Fruit fly (Drosophila melanogaster): ENCODE data around the gene amx.

Gene amx

DNA sequence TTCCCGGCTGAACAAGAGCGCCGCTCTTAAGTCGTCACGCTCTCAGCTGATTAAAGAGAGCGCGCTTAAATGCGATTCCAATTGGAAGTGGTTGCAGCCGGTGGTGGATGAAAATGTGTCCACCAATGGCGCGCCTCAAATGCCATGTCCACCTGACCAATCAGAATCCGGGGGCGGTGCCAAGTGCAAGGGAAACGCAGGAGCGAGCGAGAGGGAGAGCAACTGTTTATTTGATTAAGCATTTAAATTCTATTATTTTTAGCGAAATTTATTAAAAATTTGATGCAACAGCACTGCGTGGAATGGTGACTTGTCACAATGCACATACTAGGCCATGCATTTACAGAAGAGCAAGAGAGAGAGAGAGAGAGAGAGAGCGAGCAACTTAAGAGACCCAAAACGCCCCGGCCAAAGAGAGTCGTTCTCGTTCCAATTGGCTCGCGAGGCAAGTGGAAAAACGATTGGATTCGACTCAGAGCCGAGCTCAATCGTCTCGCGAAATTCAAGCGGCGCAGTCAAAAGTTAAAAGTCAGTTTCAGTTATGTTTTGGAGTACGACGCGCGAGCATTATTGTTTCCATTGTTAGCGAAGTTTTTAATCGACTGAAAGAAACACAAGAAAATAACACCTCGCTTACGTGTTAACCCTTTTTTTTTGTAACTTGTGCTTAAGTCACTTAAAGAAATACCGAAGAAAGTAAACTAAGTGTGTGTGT, 37.0 kb upstream of the amx start, which contains the start of gene lz (continued):
- TF ChIP-seq Eip74EF (GFP tag; optimal IDR thresholded peaks at IDR 0.05) (no peak), pfk (GFP tag; optimal IDR thresholded peaks at IDR 0.05) (no peak), Deaf1 (tag; optimal IDR thresholded peaks at IDR 0.05) (peak; percentile 86), nerfin-2 (GFP tag; IDR thresholded peaks at IDR 0.05; ENCODE audit: partially characterized antibody) (no peak), CG7372 (GFP tag; IDR thresholded peaks at IDR 0.05) (no peak), CG6854 (GFP tag; optimal IDR thresholded peaks at IDR 0.05) (no peak), Atf6 (GFP tag; IDR thresholded peaks at IDR 0.05) (no peak), toy (GFP tag; IDR thresholded peaks at IDR 0.05) (no peak), CG11696 (GFP tag; IDR thresholded peaks at IDR 0.05) (no peak), az2 (GFP tag; optimal IDR thresholded peaks at IDR 0.05) (no peak), oc (tag; optimal IDR thresholded peaks at IDR 0.05) (no peak), Meics (GFP tag; optimal IDR thresholded peaks at IDR 0.05) (no peak), Optix (GFP tag; IDR thresholded peaks at IDR 0.05) (no peak), so (GFP tag; IDR thresholded peaks at IDR 0.05) (no peak), stc (GFP tag; IDR thresholded peaks at IDR 0.05) (no peak), CG10321 (GFP tag; IDR thresholded peaks at IDR 0.05) (no peak), Awh (GFP tag; IDR thresholded peaks at IDR 0.05) (no peak), chinmo (GFP tag; IDR thresholded peaks at IDR 0.05; ENCODE audit: partially characterized antibody) (0 out of 4 replicates have a peak, but pooled peaks have one; percentile 52), CG4360 (GFP tag; IDR thresholded peaks at IDR 0.05) (no peak), z (GFP tag; IDR thresholded peaks at IDR 0.05) (0 out of 3 replicates have a peak, but pooled peaks have one; percentile 48), CG9932 (GFP tag; IDR thresholded peaks at IDR 0.05) (no peak), CG17186 (GFP tag; optimal IDR thresholded peaks at IDR 0.05) (no peak), CG7786 (GFP tag; optimal IDR thresholded peaks at IDR 0.05) (no peak), corto (GFP tag; optimal IDR thresholded peaks at IDR 0.05) (no peak), emc (GFP tag; optimal IDR thresholded peaks at IDR 0.05) (no peak), CG9797 (GFP tag; optimal IDR thresholded peaks at IDR 0.05) (no peak), Mes4 (GFP tag; optimal IDR thresholded peaks at IDR 0.05) (no peak), CG4707 (GFP tag; optimal IDR thresholded peaks at IDR 0.05) (no peak), fu2 (GFP tag; optimal IDR thresholded peaks at IDR 0.05) (no peak), CG12155 (GFP tag; optimal IDR thresholded peaks at IDR 0.05) (no peak), row (GFP tag; IDR thresholded peaks at IDR 0.05) (no peak), BtbVII (GFP tag; optimal IDR thresholded peaks at IDR 0.05) (no peak), pzg (GFP tag; optimal IDR thresholded peaks at IDR 0.05) (no peak), fd64A (GFP tag; optimal IDR thresholded peaks at IDR 0.05) (no peak), CG1602 (GFP tag; optimal IDR thresholded peaks at IDR 0.05) (no peak), croc (GFP tag; conservative IDR thresholded peaks at IDR 0.05) (no peak), ssp (GFP tag; IDR thresholded peaks at IDR 0.05) (no peak), Dref (GFP tag; IDR thresholded peaks at IDR 0.05) (no peak), nom (GFP tag; optimal IDR thresholded peaks at IDR 0.05) (no peak), salm (tag; optimal IDR thresholded peaks at IDR 0.05) (no peak), Atf-2 (GFP tag; optimal IDR thresholded peaks at IDR 0.05) (no peak), gt (GFP tag; IDR thresholded peaks at IDR 0.05) (no peak), Nf-YC (tag; optimal IDR thresholded peaks at IDR 0.05) (peak; percentile 99), dmrt11E (tag; optimal IDR thresholded peaks at IDR 0.05) (no peak), ranshi (GFP tag; IDR thresholded peaks at IDR 0.05) (no peak), gcm (GFP tag; optimal IDR thresholded peaks at IDR 0.05) (no peak), dimm (GFP tag; IDR thresholded peaks at IDR 0.05) (no peak), hbn (GFP tag; IDR thresholded peaks at IDR 0.05; ENCODE audit: partially characterized antibody) (peak; percentile 16; the same call in 1 of the 2 replicates), Trl (optimal IDR thresholded peaks at IDR 0.05) (peak; percentile 89 to 96), Trl (GFP tag; optimal IDR thresholded peaks at IDR 0.05) (no peak), CG31441 (GFP tag; IDR thresholded peaks at IDR 0.05) (no peak)

Measured in whole organism, embryonic.